Fruit fly (Drosophila melanogaster) whole organism, embryonic: ENCODE data around the gene p-cup.

Experiments used
- ATbp ChIP-seq: fragments of 200-800 bp; sonication (Bioruptor generic); optimal IDR thresholded peaks from 2 replicates; lab custom pipeline; 2017; ENCODE audit warnings: missing biosample characterization, mild to moderate bottlenecking, missing genetic modification characterization, missing genetic modification reagents
- Atf6 ChIP-seq: fragments of 200-800 bp; sonication (Bioruptor generic); IDR thresholded peaks from 2 replicates; pipeline ENCODE4 v1.3.6; 2022; ENCODE audit warnings: missing biosample characterization, missing genetic modification characterization
- CG11398 ChIP-seq: fragments of 200-800 bp; sonication (Bioruptor generic); optimal IDR thresholded peaks from 2 replicates; lab custom pipeline; 2016; ENCODE audit warnings: missing biosample characterization, missing genetic modification characterization
- CG11695 ChIP-seq: fragments of 200-800 bp; sonication (Bioruptor generic); IDR thresholded peaks from 3 replicates; pipeline ENCODE4 v1.3.6; 2022; ENCODE audit warnings: missing biosample characterization, missing genetic modification characterization
- CG13296 ChIP-seq: fragments of 200-800 bp; sonication (Bioruptor generic); optimal IDR thresholded peaks from 3 replicates; lab custom pipeline; 2018; ENCODE audit warnings: missing biosample characterization, mild to moderate bottlenecking, missing genetic modification characterization
- CG13894 ChIP-seq: fragments of 200-800 bp; sonication (Bioruptor generic); optimal IDR thresholded peaks from 3 replicates; lab custom pipeline; 2018; ENCODE audit warnings: missing biosample characterization, mild to moderate bottlenecking, missing genetic modification characterization, moderate library complexity
- CG1647 ChIP-seq: fragments of 200-800 bp; sonication (Bioruptor generic); optimal IDR thresholded peaks from 3 replicates; lab custom pipeline; 2016; ENCODE audit warnings: missing biosample characterization, missing genetic modification characterization
- CG17361 ChIP-seq: fragments of 200-800 bp; sonication (Bioruptor generic); IDR thresholded peaks from 3 replicates; pipeline ENCODE4 v1.3.6; 2022; ENCODE audit warnings: missing biosample characterization, missing genetic modification characterization
- CG17802 ChIP-seq: fragments of 200-800 bp; sonication (Bioruptor generic); optimal IDR thresholded peaks from 2 replicates; lab custom pipeline; 2018; ENCODE audit warnings: missing biosample characterization, mild to moderate bottlenecking, missing genetic modification characterization, moderate library complexity
- CG17912 ChIP-seq: fragments of 200-800 bp; sonication (Bioruptor generic); optimal IDR thresholded peaks from 2 replicates; lab custom pipeline; 2018; ENCODE audit warnings: missing biosample characterization, mild to moderate bottlenecking, missing genetic modification characterization
- CG18262 ChIP-seq: fragments of 200-800 bp; optimal IDR thresholded peaks from 3 replicates; lab custom pipeline; 2019; ENCODE audit warnings: missing biosample characterization, mild to moderate bottlenecking, missing genetic modification characterization, moderate library complexity
- CG31441 ChIP-seq: fragments of 200-800 bp; sonication (Bioruptor generic); IDR thresholded peaks from 2 replicates; pipeline ENCODE4 v1.3.6; 2022; ENCODE audit warnings: missing biosample characterization, missing genetic modification characterization
- CG3726 ChIP-seq: fragments of 200-800 bp; sonication (Bioruptor generic); IDR thresholded peaks from 3 replicates; pipeline ENCODE4, ENCODE4 v1.3.6; 2022; ENCODE audit warnings: missing biosample characterization, missing genetic modification characterization
- CG3995 ChIP-seq: fragments of 200-800 bp; sonication (Bioruptor generic); optimal IDR thresholded peaks from 3 replicates; lab custom pipeline; 2016; ENCODE audit warnings: missing biosample characterization, missing genetic modification characterization
- CG4424 ChIP-seq: fragments of 200-800 bp; sonication (Bioruptor generic); optimal IDR thresholded peaks from 3 replicates; lab custom pipeline; 2016; ENCODE audit warnings: missing biosample characterization, missing genetic modification characterization
- CG4730 ChIP-seq: fragments of 200-800 bp; sonication (Bioruptor generic); IDR thresholded peaks from 2 replicates; pipeline ENCODE4 v1.3.6; 2022; ENCODE audit warnings: missing biosample characterization, missing genetic modification characterization
- CG4854 ChIP-seq: fragments of 200-800 bp; sonication (Bioruptor generic); optimal IDR thresholded peaks from 2 replicates; lab custom pipeline; 2016; ENCODE audit warnings: missing biosample characterization, missing genetic modification characterization, inconsistent platforms
- CG6689 ChIP-seq: fragments of 200-800 bp; sonication (Bioruptor generic); IDR thresholded peaks from 2 replicates; pipeline ENCODE4 v1.3.6; 2022; ENCODE audit warnings: missing biosample characterization, missing genetic modification characterization
- CG6791 ChIP-seq: fragments of 200-800 bp; sonication (Bioruptor generic); IDR thresholded peaks from 3 replicates; pipeline ENCODE4 v1.3.6; 2022; ENCODE audit warnings: missing biosample characterization, missing genetic modification characterization; ENCODE audit not compliant: partially characterized antibody
- CG7745 ChIP-seq: fragments of 200-800 bp; sonication (Bioruptor generic); optimal IDR thresholded peaks from 2 replicates; lab custom pipeline; 2018; ENCODE audit warnings: missing biosample characterization, mild to moderate bottlenecking, missing genetic modification characterization, moderate library complexity
- CG7839 ChIP-seq: fragments of 200-800 bp; sonication (Bioruptor generic); optimal IDR thresholded peaks from 3 replicates; lab custom pipeline; 2018; ENCODE audit warnings: missing biosample characterization, mild to moderate bottlenecking, missing genetic modification characterization, moderate library complexity
- CG8281 ChIP-seq: fragments of 200-800 bp; sonication (Bioruptor generic); optimal IDR thresholded peaks from 2 replicates; lab custom pipeline; 2018; ENCODE audit warnings: missing biosample characterization, mild to moderate bottlenecking, missing genetic modification characterization, moderate library complexity
- CkIIα-i1 ChIP-seq: fragments of 200-800 bp; sonication (Bioruptor generic); IDR thresholded peaks from 2 replicates; pipeline ENCODE4 v1.3.6; 2022; ENCODE audit warnings: missing biosample characterization, missing genetic modification characterization
- D19B ChIP-seq: fragments of 200-800 bp; sonication (Bioruptor generic); optimal IDR thresholded peaks from 2 replicates; lab custom pipeline; 2017; ENCODE audit warnings: missing biosample characterization, mild to moderate bottlenecking, missing genetic modification characterization
- HLH3B ChIP-seq: fragments of 200-800 bp; sonication (Bioruptor generic); IDR thresholded peaks from 2 replicates; pipeline ENCODE4 v1.3.6; 2022; ENCODE audit warnings: missing biosample characterization, missing genetic modification characterization
- Hsf ChIP-seq: fragments of 200-800 bp; sonication (Bioruptor generic); optimal IDR thresholded peaks from 3 replicates; lab custom pipeline; 2016; ENCODE audit warnings: missing biosample characterization, missing genetic modification characterization
- MTF-1 ChIP-seq: fragments of 200-800 bp; sonication (Bioruptor generic); optimal IDR thresholded peaks from 2 replicates; lab custom pipeline; 2018; ENCODE audit warnings: missing biosample characterization, mild to moderate bottlenecking, missing genetic modification characterization, borderline replicate concordance
- Nf-YB ChIP-seq: fragments of 200-800 bp; sonication (Bioruptor generic); optimal IDR thresholded peaks from 3 replicates; lab custom pipeline; 2019; ENCODE audit warnings: missing biosample characterization, mild to moderate bottlenecking, missing genetic modification characterization, moderate library complexity
- Poxn ChIP-seq: fragments of 200-800 bp; sonication (Bioruptor generic); IDR thresholded peaks from 2 replicates; pipeline ENCODE4 v1.3.6; 2022; ENCODE audit warnings: missing biosample characterization, missing genetic modification characterization
- Sox100B ChIP-seq: fragments of 200-800 bp; sonication (Bioruptor generic); optimal IDR thresholded peaks from 3 replicates; lab custom pipeline; 2018; ENCODE audit warnings: missing biosample characterization, mild to moderate bottlenecking, missing genetic modification characterization
- Vsx1 ChIP-seq: fragments of 200-800 bp; sonication (Bioruptor generic); optimal IDR thresholded peaks from 2 replicates; lab custom pipeline; 2017; ENCODE audit warnings: missing biosample characterization, mild to moderate bottlenecking, missing genetic modification characterization, missing genetic modification reagents
- bab2 ChIP-seq: fragments of 200-800 bp; sonication (Bioruptor generic); optimal IDR thresholded peaks from 2 replicates; lab custom pipeline; 2016; ENCODE audit warnings: missing biosample characterization, missing genetic modification characterization
- bigmax ChIP-seq: fragments of 200-800 bp; sonication (Bioruptor generic); optimal IDR thresholded peaks from 2 replicates; lab custom pipeline; 2018; ENCODE audit warnings: missing biosample characterization, mild to moderate bottlenecking, missing genetic modification characterization
- br ChIP-seq: fragments of >200 bp; optimal IDR thresholded peaks from 2 replicates; lab custom pipeline; 2017
- bsh ChIP-seq, 2 experiments: fragments of 200-800 bp; sonication (Bioruptor generic); optimal IDR thresholded peaks; 2 replicates each; lab custom pipeline; 2017 to 2018; ENCODE audit warnings: mild to moderate bottlenecking in 2 of 2, missing biosample characterization in 2 of 2, missing genetic modification characterization in 2 of 2, moderate library complexity in 1 of 2
- crp ChIP-seq, 2 experiments: fragments of 200-800 bp; sonication (Bioruptor generic); optimal IDR thresholded peaks; 2 replicates in 1 of 2; 3 replicates in 1 of 2; lab custom pipeline; 2017; ENCODE audit warnings: missing biosample characterization in 2 of 2, missing genetic modification characterization in 2 of 2, mild to moderate bottlenecking in 1 of 2, moderate library complexity in 1 of 2
- dmrt99B ChIP-seq: fragments of 200-800 bp; sonication (Bioruptor generic); optimal IDR thresholded peaks from 2 replicates; lab custom pipeline; 2018; ENCODE audit warnings: missing biosample characterization, mild to moderate bottlenecking, missing genetic modification characterization, moderate library complexity
- dysf ChIP-seq: fragments of 200-800 bp; sonication (Bioruptor generic); IDR thresholded peaks from 3 replicates; pipeline ENCODE4 v1.3.6; 2022; ENCODE audit warnings: missing biosample characterization, missing genetic modification characterization
- grn ChIP-seq: fragments of 200-800 bp; sonication (Bioruptor generic); optimal IDR thresholded peaks from 3 replicates; lab custom pipeline; 2017; ENCODE audit warnings: missing biosample characterization, missing genetic modification characterization
- gro ChIP-seq: fragments of 200-800 bp; sonication (Bioruptor generic); optimal IDR thresholded peaks from 2 replicates; lab custom pipeline; 2016; ENCODE audit warnings: missing biosample characterization, missing genetic modification characterization
- hkb ChIP-seq, 2 experiments: fragments of 200-800 bp in 1 of 2; fragments of >200 bp in 1 of 2; sonication (Bioruptor generic) in 1 of 2; IDR thresholded peaks in 1 of 2; optimal IDR thresholded peaks in 1 of 2; 2 replicates each; pipeline versions ENCODE4 v1.3.6 to Lab custom; 2017 to 2022; ENCODE audit warnings: missing biosample characterization in 1 of 2, missing genetic modification characterization in 1 of 2
- lab ChIP-seq: fragments of 200-800 bp; sonication (Bioruptor generic); optimal IDR thresholded peaks from 3 replicates; lab custom pipeline; 2017; ENCODE audit warnings: missing biosample characterization, missing genetic modification characterization, mild to moderate bottlenecking, moderate library complexity, missing genetic modification reagents
- mam ChIP-seq: fragments of 200-800 bp; sonication (Bioruptor generic); optimal IDR thresholded peaks from 3 replicates; lab custom pipeline; 2016; ENCODE audit warnings: missing biosample characterization, missing genetic modification characterization
- otp ChIP-seq: fragments of 200-800 bp; sonication (Bioruptor generic); IDR thresholded peaks from 3 replicates; pipeline ENCODE4, ENCODE4 v1.3.6; 2022; ENCODE audit warnings: missing biosample characterization, missing genetic modification characterization
- pb ChIP-seq: fragments of 200-800 bp; sonication (Bioruptor generic); optimal IDR thresholded peaks from 3 replicates; lab custom pipeline; 2016; ENCODE audit warnings: missing biosample characterization, missing genetic modification characterization
- rib ChIP-seq: fragments of 200-800 bp; sonication (Bioruptor generic); IDR thresholded peaks from 2 replicates; pipeline ENCODE4 v1.3.6; 2022; ENCODE audit warnings: missing biosample characterization, missing genetic modification characterization
- sens ChIP-seq: fragments of 200-800 bp; sonication (Bioruptor generic); peaks from one replicate; lab custom pipeline; 2016; ENCODE audit warnings: missing biosample characterization, missing genetic modification characterization
- sim ChIP-seq: fragments of 200-800 bp; sonication (Bioruptor generic); IDR thresholded peaks from 2 replicates; pipeline ENCODE4 v1.3.6; 2022; ENCODE audit warnings: missing biosample characterization, missing genetic modification characterization
- sisA ChIP-seq: fragments of 200-800 bp; sonication (Bioruptor generic); IDR thresholded peaks from 2 replicates; pipeline ENCODE4 v1.3.6; 2022; ENCODE audit warnings: missing biosample characterization, missing genetic modification characterization
- sr ChIP-seq: fragments of 200-800 bp; sonication (Bioruptor generic); IDR thresholded peaks from 3 replicates; pipeline ENCODE4 v1.3.6; 2022; ENCODE audit warnings: missing biosample characterization, missing genetic modification characterization
- ttk ChIP-seq: fragments of 200-800 bp; sonication (Bioruptor generic); IDR thresholded peaks from 2 replicates; pipeline ENCODE4 v2.1.2; 2022; ENCODE audit warnings: missing biosample characterization, missing genetic modification characterization

Gene p-cup

DNA sequence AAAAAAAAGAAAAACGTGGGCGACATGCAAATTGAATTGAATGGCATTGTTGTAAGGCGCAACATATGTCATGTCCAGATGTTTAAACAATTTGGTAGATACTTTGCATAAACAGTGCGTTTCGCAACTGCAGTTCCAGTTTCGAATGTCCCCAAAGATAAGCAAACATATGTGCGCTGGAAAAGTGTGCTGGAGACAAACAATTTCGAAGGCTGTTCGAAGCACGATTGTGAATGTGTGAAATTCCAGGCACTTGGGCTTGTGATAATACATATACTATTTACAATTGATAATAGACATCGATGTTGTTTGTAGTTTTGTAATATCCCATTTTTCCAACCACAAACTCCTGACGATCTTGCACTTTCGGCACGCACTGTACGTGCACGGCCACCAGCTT, 34.2 kb upstream of the p-cup start (continued):
- no peak for TF ChIP-seq CG7745
- no peak for TF ChIP-seq mam
- TF ChIP-seq CG6689 (GFP tag; lab: Robert Waterston, UW) = peak; percentile 29; the same call in 1 of the 2 replicates
- no peak for TF ChIP-seq CkIIα-i1 (GFP tag; lab: Robert Waterston, UW)
- TF ChIP-seq ttk (GFP tag; lab: Robert Waterston, UW) = no peak
- TF ChIP-seq dysf (GFP tag; lab: Robert Waterston, UW) = peak; percentile 67; the same call in 2 of the 3 replicates
- peak; percentile 24; the same call in 1 of the 2 replicates for TF ChIP-seq Atf6 (GFP tag; lab: Robert Waterston, UW)
- TF ChIP-seq Poxn (GFP tag; lab: Robert Waterston, UW) = no peak
- TF ChIP-seq br (lab: Kevin White, UChicago) = no peak
- TF ChIP-seq bigmax (GFP tag; lab: Kevin White, UChicago) = no peak
- TF ChIP-seq sim = no peak
- peak; percentile 64 for TF ChIP-seq dmrt99B (tag; lab: Kevin White, UChicago)
- TF ChIP-seq CG3995 = no peak
- TF ChIP-seq CG11695 = peak; percentile 76
- no peak for TF ChIP-seq bsh (GFP tag; optimal IDR thresholded peaks at IDR 0.05; lab: Kevin White, UChicago)
- no peak for TF ChIP-seq D19B (GFP tag; lab: Kevin White, UChicago)
- no peak for TF ChIP-seq CG8281 (tag; lab: Kevin White, UChicago)
- TF ChIP-seq pb (GFP tag; lab: Kevin White, UChicago) = no peak
- no peak for TF ChIP-seq CG1647 (GFP tag; lab: Kevin White, UChicago)
- peak; percentile 41; the same call in 1 of the 2 replicates for TF ChIP-seq CG4730
- TF ChIP-seq CG4854 (GFP tag; lab: Kevin White, UChicago) = no peak
- peak; percentile 9 for TF ChIP-seq CG13296 (GFP tag; lab: Kevin White, UChicago)
- TF ChIP-seq grn = no peak
- peak; percentile 44; the same call in 2 of the 3 replicates for TF ChIP-seq CG17361 (GFP tag; lab: Robert Waterston, UW)
- peak; percentile 4 for TF ChIP-seq Vsx1 (GFP tag; lab: Kevin White, UChicago)
- TF ChIP-seq MTF-1 = no peak
- no peak for TF ChIP-seq otp (GFP tag; lab: Robert Waterston, UW)
- TF ChIP-seq CG3726 (GFP tag; lab: Robert Waterston, UW) = no peak
- no peak for TF ChIP-seq gro (GFP tag; lab: Kevin White, UChicago)
- peak; percentile 36; the same call in 1 of the 2 replicates for TF ChIP-seq CG31441 (GFP tag; lab: Robert Waterston, UW)
- no peak for TF ChIP-seq CG17912 (GFP tag; lab: Kevin White, UChicago)
- TF ChIP-seq CG6791 = no peak
- TF ChIP-seq ATbp (GFP tag; lab: Kevin White, UChicago) = peak; percentile 1
- peak; percentile 46 for TF ChIP-seq CG7839 (tag; lab: Kevin White, UChicago)
- TF ChIP-seq hkb (optimal IDR thresholded peaks at IDR 0.05; lab: Kevin White, UChicago) = no peak
- peak; percentile 52 for TF ChIP-seq hkb (GFP tag; IDR thresholded peaks at IDR 0.05; lab: Robert Waterston, UW)
- peak; percentile 12; the same call in 1 of the 3 replicates for TF ChIP-seq sr (GFP tag; lab: Robert Waterston, UW)
- no peak for TF ChIP-seq CG17802 (tag; lab: Kevin White, UChicago)
- TF ChIP-seq sisA (GFP tag; lab: Robert Waterston, UW) = 0 out of 2 replicates have a peak, but pooled peaks have one; percentile 11
- TF ChIP-seq CG11398 (GFP tag; lab: Kevin White, UChicago) = no peak
- TF ChIP-seq Nf-YB (GFP tag; lab: Kevin White, UChicago) = no peak
- TF ChIP-seq sens = peak; percentile 50
- TF ChIP-seq CG13894 (tag; lab: Kevin White, UChicago) = no peak
- peak; percentile 35 for TF ChIP-seq CG4424 (GFP tag; lab: Kevin White, UChicago)
- TF ChIP-seq HLH3B (GFP tag; lab: Robert Waterston, UW) = peak; percentile 43; the same call in 1 of the 2 replicates
- TF ChIP-seq bab2 (GFP tag; lab: Kevin White, UChicago) = no peak
- TF ChIP-seq crp (GFP tag; optimal IDR thresholded peaks at IDR 0.05; lab: Kevin White, UChicago) = no peak
- peak; percentile 20 for TF ChIP-seq CG18262 (tag; lab: Kevin White, UChicago)
- no peak for TF ChIP-seq rib (GFP tag; lab: Robert Waterston, UW)
- TF ChIP-seq lab (GFP tag; lab: Kevin White, UChicago) = peak; percentile 30
- no peak for TF ChIP-seq Hsf
- TF ChIP-seq Sox100B = peak; percentile 29
